Fruit fly (Drosophila melanogaster): ENCODE data around the gene CheA75a.

- TF ChIP-seq CG8159 (tag; optimal IDR thresholded peaks at IDR 0.05) = no peak
- no peak for TF ChIP-seq Ets98B (GFP tag; IDR thresholded peaks at IDR 0.05)
- TF ChIP-seq rn (GFP tag; IDR thresholded peaks at IDR 0.05) = no peak
- TF ChIP-seq CG32121 (GFP tag; IDR thresholded peaks at IDR 0.05) = no peak
- TF ChIP-seq gl (tag; optimal IDR thresholded peaks at IDR 0.05) = no peak
- TF ChIP-seq EcR (GFP tag; optimal IDR thresholded peaks at IDR 0.05) = no peak
- no peak for TF ChIP-seq CG17806 (tag; optimal IDR thresholded peaks at IDR 0.05)
- TF ChIP-seq CG12605 (GFP tag; IDR thresholded peaks at IDR 0.05) = no peak
- TF ChIP-seq CG9948 (tag; optimal IDR thresholded peaks at IDR 0.05) = no peak
- peak; percentile 8; the same call in 1 of the 3 replicates for TF ChIP-seq fd96Ca (GFP tag; IDR thresholded peaks at IDR 0.05)
- TF ChIP-seq CG4496 (GFP tag; IDR thresholded peaks at IDR 0.05) = no peak
Measured at dm6 chr3L:18242096-18242495, 9.8 kb upstream of the CheA75a start.

All from whole organism, pupa.